Worm (Caenorhabditis elegans): Measurements from ENCODE around the gene bus-18.

Gene bus-18

ce11 chrV:11823978-11824377, 50.5 kb downstream of the bus-18 start (continued):
- TF ChIP-seq pag-3 (tag; optimal IDR thresholded peaks at IDR 0.05; ENCODE audit: borderline replicate concordance, insufficient read depth) = no peak
- no peak for TF ChIP-seq egl-27 (tag; optimal IDR thresholded peaks at IDR 0.05)
- peak; percentile 71 for TF ChIP-seq mab-9 (GFP tag; IDR thresholded peaks at IDR 0.05)
- TF ChIP-seq Y116A8C.19 (tag; optimal IDR thresholded peaks at IDR 0.05; ENCODE audit: borderline replicate concordance) = no peak
- peak; percentile 97 for TF ChIP-seq nhr-85 (tag)
- TF ChIP-seq dpl-1 (GFP tag; optimal IDR thresholded peaks at IDR 0.05) = peak; percentile 28 to 58 (median 38)
- TF ChIP-seq nhr-77 (tag; optimal IDR thresholded peaks at IDR 0.05) = peak; percentile 82
- no peak for TF ChIP-seq efl-3 (GFP tag; optimal IDR thresholded peaks at IDR 0.05)
- no peak for TF ChIP-seq C34B4.2 (tag; optimal IDR thresholded peaks at IDR 0.05)
- TF ChIP-seq lir-3 (tag; optimal IDR thresholded peaks at IDR 0.05; ENCODE audit: poor library complexity) = peak; percentile 79
- peak; percentile 54 for TF ChIP-seq ama-1 (optimal IDR thresholded peaks at IDR 0.05)
- peak; percentile 49 for TF ChIP-seq aly-2 (tag; optimal IDR thresholded peaks at IDR 0.05)
- TF ChIP-seq nhr-19 (GFP tag; conservative IDR thresholded peaks at IDR 0.05) = peak; percentile 100
- peak; percentile 89 for TF ChIP-seq tbx-2 (tag; optimal IDR thresholded peaks at IDR 0.05)
- TF ChIP-seq sup-37 (GFP tag; optimal IDR thresholded peaks at IDR 0.05) = peak; percentile 84
- TF ChIP-seq sox-4 (tag; optimal IDR thresholded peaks at IDR 0.05) = no peak
- TF ChIP-seq pqm-1 (tag; optimal IDR thresholded peaks at IDR 0.05) = no peak
- TF ChIP-seq irx-1 (tag; optimal IDR thresholded peaks at IDR 0.05) = peak; percentile 55
- peak; percentile 53 for TF ChIP-seq jun-1 (tag; optimal IDR thresholded peaks at IDR 0.05)
- peak; percentile 64 for TF ChIP-seq aha-1 (tag; optimal IDR thresholded peaks at IDR 0.05)
- no peak for TF ChIP-seq unc-98 (GFP tag; IDR thresholded peaks at IDR 0.05)
- peak; percentile 85 for TF ChIP-seq swsn-7 (tag; optimal IDR thresholded peaks at IDR 0.05)
- no peak for TF ChIP-seq nhr-237 (tag; optimal IDR thresholded peaks at IDR 0.05)
- no peak for TF ChIP-seq unc-86 (tag; optimal IDR thresholded peaks at IDR 0.05)
- TF ChIP-seq egl-13 (tag; optimal IDR thresholded peaks at IDR 0.05) = peak; percentile 9
- TF ChIP-seq ceh-88 (GFP tag; IDR thresholded peaks at IDR 0.05) = peak; percentile 72
- peak in 4 of 6 experiments; percentile 57 to 90 (median 86) for TF ChIP-seq elt-3 (tag; optimal IDR thresholded peaks at IDR 0.05)
- no peak for TF ChIP-seq fkh-4 (tag; optimal IDR thresholded peaks at IDR 0.05; ENCODE audit: borderline replicate concordance)
- no peak for TF ChIP-seq zag-1 (tag; optimal IDR thresholded peaks at IDR 0.05)
- TF ChIP-seq unc-130 (tag; optimal IDR thresholded peaks at IDR 0.05) = peak; percentile 88
- TF ChIP-seq vab-15 (tag; optimal IDR thresholded peaks at IDR 0.05) = no peak
- no peak for TF ChIP-seq ceh-63 (GFP tag; optimal IDR thresholded peaks at IDR 0.05)
- TF ChIP-seq pax-3 (tag; optimal IDR thresholded peaks at IDR 0.05) = peak; percentile 37
- TF ChIP-seq nhr-47 (tag; optimal IDR thresholded peaks at IDR 0.05) = peak; percentile 80
- peak; percentile 78 for TF ChIP-seq xbp-1 (tag; optimal IDR thresholded peaks at IDR 0.05)
- no peak for TF ChIP-seq sptf-1 (tag; optimal IDR thresholded peaks at IDR 0.05)
- peak; percentile 90 for TF ChIP-seq elt-2 (tag; optimal IDR thresholded peaks at IDR 0.05)
- peak; percentile 50 for TF ChIP-seq hpl-2 (GFP tag; optimal IDR thresholded peaks at IDR 0.05)
- no peak for TF ChIP-seq ces-1 (GFP tag; optimal IDR thresholded peaks at IDR 0.05)
- peak; percentile 90 for TF ChIP-seq nhr-90 (tag; optimal IDR thresholded peaks at IDR 0.05; ENCODE audit: poor library complexity)
- TF ChIP-seq unc-62 (GFP tag; optimal IDR thresholded peaks at IDR 0.05) = no peak
- TF ChIP-seq F16B12.6 (tag; optimal IDR thresholded peaks at IDR 0.05) = no peak
- TF ChIP-seq ztf-11 (tag; optimal IDR thresholded peaks at IDR 0.05) = no peak
- no peak for TF ChIP-seq nhr-12 (tag; optimal IDR thresholded peaks at IDR 0.05)

DNA sequence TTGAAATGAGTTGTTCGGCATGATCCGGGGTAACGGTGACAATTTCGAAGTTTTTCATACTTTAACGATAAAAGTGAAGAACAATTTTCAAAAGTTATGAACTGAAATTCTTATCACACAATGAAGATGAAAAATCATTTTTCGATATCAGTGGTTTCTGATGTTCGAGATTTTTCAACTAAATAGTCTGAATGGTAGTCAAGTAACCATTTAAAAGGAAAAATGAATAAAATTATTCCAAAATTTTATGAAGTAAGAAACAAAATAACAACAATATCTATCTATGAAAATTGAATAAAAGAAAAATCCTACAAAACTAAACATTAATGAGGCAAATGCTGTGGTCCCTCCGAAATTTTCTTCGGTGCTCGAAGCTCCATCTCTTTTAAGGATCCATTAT, 52.1 kb downstream of the bus-18 start, which contains the start of gene D2023.4:
Gene D2023.4 (minus strand): TSS at position 101 of the 400 bp plus-strand sequence.
- TF ChIP-seq lir-3 (tag; optimal IDR thresholded peaks at IDR 0.05; ENCODE audit: poor library complexity) (no peak), ceh-63 (GFP tag; optimal IDR thresholded peaks at IDR 0.05) (no peak), C04F5.9 (tag; optimal IDR thresholded peaks at IDR 0.05) (no peak), lin-14 (GFP tag; optimal IDR thresholded peaks at IDR 0.05) (no peak), ama-1 (optimal IDR thresholded peaks at IDR 0.05) (no peak), C34B4.2 (tag; optimal IDR thresholded peaks at IDR 0.05) (no peak), unc-98 (GFP tag; IDR thresholded peaks at IDR 0.05) (no peak), ceh-90 (tag; optimal IDR thresholded peaks at IDR 0.05) (no peak), skn-1 (tag; optimal IDR thresholded peaks at IDR 0.05) (no peak), blmp-1 (tag; optimal IDR thresholded peaks at IDR 0.05) (no peak), tlp-1 (tag; optimal IDR thresholded peaks at IDR 0.05) (no peak), alr-1 (tag; optimal IDR thresholded peaks at IDR 0.05; ENCODE audit: borderline replicate concordance) (no peak), hpl-2 (GFP tag; optimal IDR thresholded peaks at IDR 0.05) (no peak), snu-23 (GFP tag; optimal IDR thresholded peaks at IDR 0.05) (no peak), nhr-77 (tag; optimal IDR thresholded peaks at IDR 0.05) (no peak), unc-62 (GFP tag; optimal IDR thresholded peaks at IDR 0.05) (no peak), ces-1 (GFP tag; optimal IDR thresholded peaks at IDR 0.05) (no peak), vab-15 (tag; optimal IDR thresholded peaks at IDR 0.05) (no peak), lin-39 (tag; optimal IDR thresholded peaks at IDR 0.05) (no peak), nhr-85 (tag) (no peak)

Data from whole organism, L1 larva.